Worm (Caenorhabditis elegans): Measurements from ENCODE around the gene gba-4.

ce11 chrIV:5381334-5381733 is 30.6 kb upstream of the gba-4 start, which contains the start of gene F41H10.2:
- TF ChIP-seq snpc-4 (tag; optimal IDR thresholded peaks at IDR 0.05): no peak
- no peak for TF ChIP-seq dmd-8 (GFP tag; IDR thresholded peaks at IDR 0.05)
- TF ChIP-seq nhr-48 (tag; optimal IDR thresholded peaks at IDR 0.05): no peak
- TF ChIP-seq R02D3.7 (tag; optimal IDR thresholded peaks at IDR 0.05): no peak
- no peak for TF ChIP-seq aly-2 (tag; optimal IDR thresholded peaks at IDR 0.05)
- TF ChIP-seq nhr-237 (tag; optimal IDR thresholded peaks at IDR 0.05): no peak
- TF ChIP-seq fkh-10 (GFP tag; optimal IDR thresholded peaks at IDR 0.05): no peak
- TF ChIP-seq zag-1 (tag; optimal IDR thresholded peaks at IDR 0.05): no peak

Measured in whole organism, L4 larva.